Worm (Caenorhabditis elegans) whole organism, L4 larva: ENCODE results near the gene K10H10.9.
A peak's percentile ranks its signal among the peaks of the same experiment; 100 is the strongest.

Experiments used
- R02D3.7 ChIP-seq: fragments of 150-350 bp; sonication (generic microtip); optimal IDR thresholded peaks from 3 replicates; lab custom pipeline; 2014; ENCODE audit warnings: missing biosample characterization, missing genetic modification characterization
- T26A8.4 ChIP-seq: fragments of 200-800 bp; sonication (Bioruptor generic); IDR thresholded peaks from 2 replicates; pipeline ENCODE4 v1.3.6; 2022; ENCODE audit warnings: missing genetic modification characterization, missing compliant biosample characterization
- Y105C5A.15 ChIP-seq: fragments of 200-800 bp; sonication (Bioruptor generic); IDR thresholded peaks from 2 replicates; pipeline ENCODE4 v1.3.6; 2022; ENCODE audit warnings: missing genetic modification characterization, missing compliant biosample characterization
- ZK337.2 ChIP-seq: fragments of 200-800 bp; sonication (Bioruptor generic); IDR thresholded peaks from 2 replicates; pipeline ENCODE4 v1.3.6; 2022; ENCODE audit warnings: missing genetic modification reagents, missing genetic modification characterization, missing compliant biosample characterization
- aha-1 ChIP-seq: fragments of 150-350 bp; peaks from one replicate; lab custom pipeline; 2014; ENCODE audit warnings: missing biosample characterization, missing genetic modification characterization
- ama-1 ChIP-seq: fragments of 150-350 bp; optimal IDR thresholded peaks from 2 replicates; lab custom pipeline; 2014; ENCODE audit warnings: inconsistent platforms, mixed read lengths
- ceh-28 ChIP-seq: fragments of 150-350 bp; optimal IDR thresholded peaks from 2 replicates; lab custom pipeline; 2014; ENCODE audit warnings: missing biosample characterization, missing genetic modification reagents, missing genetic modification characterization
- cey-2 ChIP-seq: sonication (generic microtip); optimal IDR thresholded peaks from 3 replicates; lab custom pipeline; 2017; ENCODE audit warnings: missing genetic modification characterization, mild to moderate bottlenecking, missing compliant biosample characterization, antibody characterized with exemption, borderline replicate concordance; ENCODE audit not compliant: insufficient read depth
- daf-16 ChIP-seq, 3 experiments: sonication (generic microtip); optimal IDR thresholded peaks; 2 replicates each; lab custom pipeline; 2016 to 2017; ENCODE audit warnings: missing genetic modification characterization in 3 of 3, missing genetic modification reagents in 3 of 3, mild to moderate bottlenecking in 2 of 3, missing compliant biosample characterization in 2 of 3, missing biosample characterization in 1 of 3, moderate library complexity in 1 of 3
- duxl-1 ChIP-seq: sonication (generic microtip); optimal IDR thresholded peaks from 2 replicates; lab custom pipeline; 2016; ENCODE audit warnings: mild to moderate bottlenecking, missing genetic modification characterization, moderate library complexity, missing compliant biosample characterization; ENCODE audit not compliant: poor library complexity
- dve-1 ChIP-seq: sonication (generic microtip); optimal IDR thresholded peaks from 2 replicates; lab custom pipeline; 2017; ENCODE audit warnings: antibody characterized with exemption, mild to moderate bottlenecking, missing genetic modification characterization, missing compliant biosample characterization; ENCODE audit not compliant: insufficient read depth
- egl-27 ChIP-seq: sonication (generic microtip); optimal IDR thresholded peaks from 3 replicates; lab custom pipeline; 2017; ENCODE audit warnings: missing biosample characterization, missing genetic modification reagents, missing genetic modification characterization
- egl-43 ChIP-seq: fragments of 200-800 bp; sonication (Bioruptor generic); IDR thresholded peaks from 2 replicates; pipeline ENCODE4 v1.3.6; 2022; ENCODE audit warnings: missing genetic modification reagents, missing genetic modification characterization, missing compliant biosample characterization
- gei-8 ChIP-seq: fragments of 200-800 bp; sonication (Bioruptor generic); optimal IDR thresholded peaks from 2 replicates; lab custom pipeline; 2018; ENCODE audit warnings: mild to moderate bottlenecking, missing genetic modification characterization, missing compliant biosample characterization
- hif-1 ChIP-seq, 2 experiments: sonication (generic microtip); optimal IDR thresholded peaks; 2 replicates each; lab custom pipeline; 2016 to 2017; ENCODE audit warnings: missing compliant biosample characterization in 2 of 2, missing genetic modification characterization in 2 of 2, missing genetic modification reagents in 2 of 2, missing genotype in 2 of 2, mild to moderate bottlenecking in 1 of 2
- hlh-11 ChIP-seq: fragments of 200-800 bp; sonication (Bioruptor generic); optimal IDR thresholded peaks from 2 replicates; lab custom pipeline; 2018; ENCODE audit warnings: mild to moderate bottlenecking, missing genetic modification characterization, missing compliant biosample characterization
- lim-7 ChIP-seq: fragments of 200-800 bp; sonication (Bioruptor generic); IDR thresholded peaks from 2 replicates; pipeline ENCODE4 v1.3.6; 2022; ENCODE audit warnings: missing genetic modification characterization, missing compliant biosample characterization
- lin-29 ChIP-seq: fragments of 200-800 bp; sonication (Bioruptor generic); IDR thresholded peaks from 2 replicates; pipeline ENCODE4 v1.3.6; 2022; ENCODE audit warnings: missing genetic modification reagents, missing genetic modification characterization, missing compliant biosample characterization
- mdl-1 ChIP-seq, 2 experiments: fragments of 150-350 bp in 1 of 2; sonication (generic microtip) in 1 of 2; optimal IDR thresholded peaks; 2 replicates each; lab custom pipeline; 2014 to 2017; ENCODE audit warnings: missing biosample characterization in 2 of 2, missing genetic modification characterization in 2 of 2
- mdt-29 ChIP-seq: fragments of 200-800 bp; sonication (Bioruptor generic); IDR thresholded peaks from 2 replicates; pipeline ENCODE4 v1.3.6; 2022; ENCODE audit warnings: missing genetic modification reagents, missing genetic modification characterization, missing compliant biosample characterization
- mep-1 ChIP-seq: fragments of 150-350 bp; sonication (generic microtip); optimal IDR thresholded peaks from 3 replicates; lab custom pipeline; 2014; ENCODE audit warnings: missing biosample characterization, missing genetic modification characterization
- nhr-10 ChIP-seq: fragments of 150-350 bp; optimal IDR thresholded peaks from 2 replicates; lab custom pipeline; 2014; ENCODE audit warnings: missing biosample characterization, missing genetic modification characterization
- nhr-111 ChIP-seq: fragments of 200-800 bp; sonication (Bioruptor generic); optimal IDR thresholded peaks from 2 replicates; lab custom pipeline; 2018; ENCODE audit warnings: mild to moderate bottlenecking, missing genetic modification characterization, missing compliant biosample characterization
- nhr-25 ChIP-seq: sonication (generic microtip); optimal IDR thresholded peaks from 2 replicates; lab custom pipeline; 2017; ENCODE audit warnings: missing genetic modification characterization, mild to moderate bottlenecking, missing compliant biosample characterization, antibody characterized with exemption, moderate library complexity, borderline replicate concordance; ENCODE audit not compliant: insufficient read depth
- nhr-28 ChIP-seq: fragments of 150-350 bp; optimal IDR thresholded peaks from 2 replicates; lab custom pipeline; 2014; ENCODE audit warnings: missing biosample characterization, missing genetic modification characterization
- nhr-6 ChIP-seq: fragments of 150-350 bp; optimal IDR thresholded peaks from 2 replicates; lab custom pipeline; 2014; ENCODE audit warnings: missing biosample characterization, missing genetic modification characterization
- nhr-77 ChIP-seq: fragments of 150-350 bp; optimal IDR thresholded peaks from 2 replicates; lab custom pipeline; 2014; ENCODE audit warnings: missing biosample characterization, missing genetic modification characterization
- pha-4 ChIP-seq, 2 experiments: fragments of 150-350 bp in 1 of 2; fragments of 200-800 bp in 1 of 2; sonication (Bioruptor generic) in 1 of 2; IDR thresholded peaks in 1 of 2; optimal IDR thresholded peaks in 1 of 2; 2 replicates each; pipeline versions ENCODE4 v1.3.6 to Lab custom; 2014 to 2022; ENCODE audit warnings: missing genetic modification characterization in 2 of 2, missing genetic modification reagents in 2 of 2, missing biosample characterization in 1 of 2, missing compliant biosample characterization in 1 of 2
- php-3 ChIP-seq: fragments of 200-800 bp; sonication (Bioruptor generic); IDR thresholded peaks from 2 replicates; pipeline ENCODE4 v1.3.6; 2022; ENCODE audit warnings: missing genetic modification reagents, missing genetic modification characterization, missing compliant biosample characterization
- pqm-1 ChIP-seq: sonication (generic microtip); optimal IDR thresholded peaks from 2 replicates; lab custom pipeline; 2017; ENCODE audit warnings: missing biosample characterization, missing genetic modification characterization
- rbr-2 ChIP-seq: sonication (generic microtip); optimal IDR thresholded peaks from 2 replicates; lab custom pipeline; 2016; ENCODE audit warnings: missing genotype, missing genetic modification characterization, missing compliant biosample characterization
- sdz-12 ChIP-seq: fragments of 200-800 bp; sonication (Bioruptor generic); optimal IDR thresholded peaks from 2 replicates; lab custom pipeline; 2018; ENCODE audit warnings: mild to moderate bottlenecking, missing genetic modification characterization, missing compliant biosample characterization
- set-16 ChIP-seq: fragments of 200-800 bp; sonication (Bioruptor generic); IDR thresholded peaks from 2 replicates; pipeline ENCODE4 v1.3.6; 2022; ENCODE audit warnings: missing genetic modification reagents, missing genetic modification characterization, missing compliant biosample characterization
- spr-3 ChIP-seq: fragments of 200-800 bp; sonication (Bioruptor generic); optimal IDR thresholded peaks from 2 replicates; lab custom pipeline; 2018; ENCODE audit warnings: mild to moderate bottlenecking, missing genetic modification characterization, missing compliant biosample characterization
- unc-62 ChIP-seq, 3 experiments: fragments of 150-350 bp in 1 of 3; sonication (generic microtip); optimal IDR thresholded peaks in 2 of 3; peaks in 1 of 3; 1 replicate in 1 of 3; 2 replicates in 2 of 3; lab custom pipeline; 2014 to 2017; ENCODE audit warnings: missing biosample characterization in 3 of 3, missing genetic modification characterization in 3 of 3, missing genetic modification reagents in 3 of 3, missing genotype in 1 of 3
- zfp-3 ChIP-seq: fragments of 200-800 bp; sonication (Bioruptor generic); conservative IDR thresholded peaks from 2 replicates; pipeline ENCODE4 v1.3.6; 2022; ENCODE audit warnings: missing genetic modification reagents, missing genetic modification characterization, missing compliant biosample characterization
- ztf-7 ChIP-seq: fragments of 150-350 bp; optimal IDR thresholded peaks from 2 replicates; lab custom pipeline; 2014; ENCODE audit warnings: missing biosample characterization, missing genetic modification characterization

The K10H10.9 gene

ce11 chrII:14495341-14495740, 19.6 kb downstream of the K10H10.9 start (continued):
- TF ChIP-seq spr-3 (GFP tag; lab: Kevin White, UChicago) (no peak), rbr-2 (tag; lab: Kevin White, UChicago) (no peak), sdz-12 (no peak), T26A8.4 (GFP tag; lab: Robert Waterston, UW) (no peak), nhr-111 (GFP tag; lab: Kevin White, UChicago) (no peak), set-16 (GFP tag; lab: Robert Waterston, UW) (no peak), nhr-10 (tag; lab: Kevin White, UChicago) (no peak), nhr-77 (tag; lab: Kevin White, UChicago) (no peak), egl-27 (tag; lab: Kevin White, UChicago) (no peak), ZK337.2 (GFP tag; lab: Robert Waterston, UW) (no peak), gei-8 (GFP tag; lab: Kevin White, UChicago) (no peak), mdl-1 (tag; optimal IDR thresholded peaks at IDR 0.05; lab: Kevin White, UChicago) (peak in 1 of 2 experiments; percentile 48), lim-7 (GFP tag; lab: Robert Waterston, UW) (no peak), ceh-28 (tag; lab: Kevin White, UChicago) (no peak), mdt-29 (GFP tag; lab: Robert Waterston, UW) (no peak), Y105C5A.15 (no peak), R02D3.7 (no peak), nhr-25 (tag; lab: Kevin White, UChicago) (no peak), egl-43 (GFP tag; lab: Robert Waterston, UW) (no peak), ztf-7 (tag; lab: Kevin White, UChicago) (no peak), ama-1 (lab: Kevin White, UChicago) (peak; percentile 4), duxl-1 (tag; lab: Kevin White, UChicago) (no peak), mep-1 (peak; percentile 38), cey-2 (tag; lab: Kevin White, UChicago) (no peak), pqm-1 (tag; lab: Kevin White, UChicago) (no peak), php-3 (GFP tag; lab: Robert Waterston, UW) (no peak), nhr-6 (tag; lab: Kevin White, UChicago) (peak; percentile 36)

ce11 chrII:14494464-14494863, 20.5 kb downstream of the K10H10.9 start:
- TF ChIP-seq nhr-77 (tag; lab: Kevin White, UChicago): peak; percentile 32
- TF ChIP-seq daf-16 (GFP tag; optimal IDR thresholded peaks at IDR 0.05; lab: Kevin White, UChicago): no peak
- peak; percentile 63 for TF ChIP-seq daf-16 (tag; optimal IDR thresholded peaks at IDR 0.05; lab: Kevin White, UChicago)
- TF ChIP-seq dve-1 (tag; lab: Kevin White, UChicago): peak; percentile 64
- no peak for TF ChIP-seq unc-62 (GFP tag; optimal IDR thresholded peaks at IDR 0.05 in 1 of 2; lab: Kevin White, UChicago)
- no peak for TF ChIP-seq unc-62 (tag; optimal IDR thresholded peaks at IDR 0.05; lab: Kevin White, UChicago)
- peak in 1 of 2 experiments; percentile 82 for TF ChIP-seq hif-1 (tag; optimal IDR thresholded peaks at IDR 0.05; lab: Kevin White, UChicago)
- TF ChIP-seq nhr-28 (tag; lab: Kevin White, UChicago): peak; percentile 61
- no peak for TF ChIP-seq lin-29 (GFP tag; lab: Robert Waterston, UW)
- peak; percentile 17 for TF ChIP-seq hlh-11 (tag; lab: Kevin White, UChicago)

- TF ChIP-seq zfp-3 (GFP tag; lab: Robert Waterston, UW) (peak; percentile 9; the same call in 1 of the 2 replicates), ceh-28 (tag; lab: Kevin White, UChicago) (no peak)
These were observed 20.7 kb downstream of the K10H10.9 start, which contains the start of gene cysl-2 for ce11 chrII:14494414-14494463. Gene cysl-2, minus strand, starts transcription at chrII:14494451.

- TF ChIP-seq set-16 (GFP tag; lab: Robert Waterston, UW): peak; percentile 34; the same call in 1 of the 2 replicates
- no peak for TF ChIP-seq pha-4 (GFP tag; IDR thresholded peaks at IDR 0.05; lab: Robert Waterston, UW)
- no peak for TF ChIP-seq pha-4 (tag; optimal IDR thresholded peaks at IDR 0.05; lab: Kevin White, UChicago)
- TF ChIP-seq aha-1 (tag; lab: Kevin White, UChicago): peak; percentile 33
- no peak for TF ChIP-seq php-3 (GFP tag; lab: Robert Waterston, UW)
- 0 out of 2 replicates have a peak, but pooled peaks have one; percentile 8 for TF ChIP-seq egl-43 (GFP tag; lab: Robert Waterston, UW)
These were observed 20.9 kb downstream of the K10H10.9 start for ce11 chrII:14494014-14494413.
